Worm (Caenorhabditis elegans): ENCODE data around the gene F13H10.5.

The F13H10.5 gene

ce11 chrIV:10971636-10972199, 19.1 kb upstream of the F13H10.5 start (continued):
- no peak for TF ChIP-seq mab-5 (tag; optimal IDR thresholded peaks at IDR 0.05)

- peak; percentile 88 for TF ChIP-seq sma-9 (GFP tag; optimal IDR thresholded peaks at IDR 0.05)
- no peak for TF ChIP-seq sma-9 (tag; optimal IDR thresholded peaks at IDR 0.05)
- TF ChIP-seq lsy-2 (tag; optimal IDR thresholded peaks at IDR 0.05), result peak in 1 of 2 experiments; percentile 50
- TF ChIP-seq nhr-11 (tag; optimal IDR thresholded peaks at IDR 0.05), result no peak
- TF ChIP-seq nhr-25 (tag; optimal IDR thresholded peaks at IDR 0.05), result peak; percentile 87
- TF ChIP-seq egl-27 (tag; optimal IDR thresholded peaks at IDR 0.05), result peak; percentile 46
- TF ChIP-seq snpc-4 (tag; optimal IDR thresholded peaks at IDR 0.05), result no peak
- TF ChIP-seq ztf-1 (GFP tag; conservative IDR thresholded peaks at IDR 0.05), result no peak
- peak; percentile 85 for TF ChIP-seq blmp-1 (tag; optimal IDR thresholded peaks at IDR 0.05; ENCODE audit: insufficient read depth)
- TF ChIP-seq crh-2 (tag; optimal IDR thresholded peaks at IDR 0.05), result peak; percentile 48
- peak; percentile 35 for TF ChIP-seq Y55F3AM.14 (GFP tag; optimal IDR thresholded peaks at IDR 0.05)
- TF ChIP-seq nhr-21 (tag; optimal IDR thresholded peaks at IDR 0.05), result peak; percentile 75
- TF ChIP-seq sma-3 (GFP tag; optimal IDR thresholded peaks at IDR 0.05), result peak; percentile 91
- peak in 1 of 2 experiments; percentile 14 for TF ChIP-seq mdl-1 (tag; optimal IDR thresholded peaks at IDR 0.05)
- TF ChIP-seq alr-1 (tag; optimal IDR thresholded peaks at IDR 0.05), result no peak
- peak; percentile 59 for TF ChIP-seq nhr-6 (tag; optimal IDR thresholded peaks at IDR 0.05)
- peak; percentile 50 for TF ChIP-seq nhr-129 (tag; optimal IDR thresholded peaks at IDR 0.05)
- TF ChIP-seq fos-1 (tag; optimal IDR thresholded peaks at IDR 0.05), result peak; percentile 54
- TF ChIP-seq F13H6.1 (tag; optimal IDR thresholded peaks at IDR 0.05), result peak; percentile 21
- TF ChIP-seq gmeb-1 (tag; optimal IDR thresholded peaks at IDR 0.05), result peak; percentile 33
- no peak for TF ChIP-seq nhr-12 (tag; optimal IDR thresholded peaks at IDR 0.05)
- TF ChIP-seq sem-4 (tag; optimal IDR thresholded peaks at IDR 0.05), result no peak
These were observed 14.8 kb upstream of the F13H10.5 start for ce11 chrIV:10975968-10976367.

- peak; percentile 85 for TF ChIP-seq nhr-25 (tag; optimal IDR thresholded peaks at IDR 0.05)
- no peak for TF ChIP-seq mdl-1 (tag; optimal IDR thresholded peaks at IDR 0.05)
- TF ChIP-seq mab-5 (tag; optimal IDR thresholded peaks at IDR 0.05), result no peak
These were observed 12.2 kb upstream of the F13H10.5 start for ce11 chrIV:10978641-10979040.

- TF ChIP-seq lsy-2 (tag; optimal IDR thresholded peaks at IDR 0.05) (peak in 1 of 2 experiments; percentile 59), sma-9 (GFP tag; optimal IDR thresholded peaks at IDR 0.05) (peak; percentile 16), sma-9 (tag; optimal IDR thresholded peaks at IDR 0.05) (no peak), ceh-16 (tag; optimal IDR thresholded peaks at IDR 0.05) (no peak), C34F6.9 (tag; optimal IDR thresholded peaks at IDR 0.05) (peak; percentile 49), alr-1 (tag; optimal IDR thresholded peaks at IDR 0.05) (no peak), nhr-237 (tag; optimal IDR thresholded peaks at IDR 0.05) (no peak), sma-3 (GFP tag; optimal IDR thresholded peaks at IDR 0.05) (no peak), unc-55 (GFP tag; optimal IDR thresholded peaks at IDR 0.05) (peak; percentile 13), F13H6.1 (tag; optimal IDR thresholded peaks at IDR 0.05) (peak; percentile 75), nhr-129 (tag; optimal IDR thresholded peaks at IDR 0.05) (peak; percentile 66)
These were observed 11.1 kb upstream of the F13H10.5 start for ce11 chrIV:10979689-10980088.

- TF ChIP-seq nhr-25 (tag; optimal IDR thresholded peaks at IDR 0.05) (peak; percentile 24), mbf-1 (tag; optimal IDR thresholded peaks at IDR 0.05) (no peak), dmd-4 (tag; optimal IDR thresholded peaks at IDR 0.05) (no peak), nhr-77 (tag; optimal IDR thresholded peaks at IDR 0.05) (no peak)
These were observed 10.2 kb upstream of the F13H10.5 start for ce11 chrIV:10980628-10981027.

ce11 chrIV:10981761-10982160, 9.0 kb upstream of the F13H10.5 start, which contains the start of gene Y43E12A.2:
TSS of gene Y43E12A.2 (plus strand) at chrIV:10982061.
- TF ChIP-seq sma-3 (GFP tag; optimal IDR thresholded peaks at IDR 0.05), result no peak
- no peak for TF ChIP-seq unc-62 (GFP tag; optimal IDR thresholded peaks at IDR 0.05)
- no peak for TF ChIP-seq ztf-4 (tag; optimal IDR thresholded peaks at IDR 0.05)
- no peak for TF ChIP-seq alr-1 (tag; optimal IDR thresholded peaks at IDR 0.05)
- TF ChIP-seq ztf-1 (GFP tag; conservative IDR thresholded peaks at IDR 0.05), result no peak
- TF ChIP-seq unc-55 (GFP tag; optimal IDR thresholded peaks at IDR 0.05), result no peak
- no peak for TF ChIP-seq F13H6.1 (tag; optimal IDR thresholded peaks at IDR 0.05)
- TF ChIP-seq dmd-4 (tag; optimal IDR thresholded peaks at IDR 0.05), result no peak
- TF ChIP-seq Y55F3AM.14 (GFP tag; optimal IDR thresholded peaks at IDR 0.05), result no peak
- no peak for TF ChIP-seq nhr-77 (tag; optimal IDR thresholded peaks at IDR 0.05)
- no peak for TF ChIP-seq ceh-16 (tag; optimal IDR thresholded peaks at IDR 0.05)
- no peak for TF ChIP-seq fos-1 (tag; optimal IDR thresholded peaks at IDR 0.05)
- no peak for TF ChIP-seq lin-39 (tag; optimal IDR thresholded peaks at IDR 0.05)
- no peak for TF ChIP-seq R02D3.7 (tag; optimal IDR thresholded peaks at IDR 0.05)
- TF ChIP-seq lin-11 (tag; optimal IDR thresholded peaks at IDR 0.05), result no peak
- TF ChIP-seq ceh-82 (tag; optimal IDR thresholded peaks at IDR 0.05), result no peak
- no peak for TF ChIP-seq lsy-2 (tag; optimal IDR thresholded peaks at IDR 0.05)
- TF ChIP-seq gmeb-1 (tag; optimal IDR thresholded peaks at IDR 0.05), result no peak
- TF ChIP-seq nhr-21 (tag; optimal IDR thresholded peaks at IDR 0.05), result no peak

Measured in whole organism, L2 larva.